Worm (Caenorhabditis elegans): ENCODE measurements around the gene srsx-12.

DNA sequence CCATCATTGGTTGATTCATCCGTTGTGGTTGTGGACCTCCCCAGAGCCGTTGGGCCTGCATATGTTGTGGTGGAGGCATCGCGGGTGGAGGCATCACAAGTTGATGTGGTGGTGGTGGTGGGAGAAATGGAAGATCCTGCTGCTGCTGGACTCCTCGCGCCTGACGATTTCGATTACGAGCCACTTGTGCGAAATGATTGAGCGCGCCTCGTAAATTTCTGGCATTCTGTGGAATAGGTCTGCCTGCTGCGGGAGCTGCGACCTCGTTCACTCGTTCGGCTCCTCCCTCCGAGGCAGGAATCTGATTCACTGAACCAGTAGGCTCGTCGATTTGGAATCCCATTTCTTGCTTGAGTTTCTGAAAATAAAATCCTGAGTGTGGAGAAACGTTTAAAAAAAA is 20.1 kb downstream of the srsx-12 start:
- no peak for TF ChIP-seq ztf-11 (tag; optimal IDR thresholded peaks at IDR 0.05)
- TF ChIP-seq tlp-1 (tag; optimal IDR thresholded peaks at IDR 0.05) = no peak
- TF ChIP-seq ces-1 (GFP tag; optimal IDR thresholded peaks at IDR 0.05) = no peak
- no peak for TF ChIP-seq lsy-2 (tag; optimal IDR thresholded peaks at IDR 0.05)
- no peak for TF ChIP-seq zag-1 (tag; optimal IDR thresholded peaks at IDR 0.05)
- TF ChIP-seq C34B4.2 (tag; optimal IDR thresholded peaks at IDR 0.05) = no peak
- no peak for TF ChIP-seq hlh-4 (tag; optimal IDR thresholded peaks at IDR 0.05)

All from whole organism, L1 larva.